Comparison of ENCODE assay signal across 3 fruit fly cellular contexts in the genomic region with DNA sequence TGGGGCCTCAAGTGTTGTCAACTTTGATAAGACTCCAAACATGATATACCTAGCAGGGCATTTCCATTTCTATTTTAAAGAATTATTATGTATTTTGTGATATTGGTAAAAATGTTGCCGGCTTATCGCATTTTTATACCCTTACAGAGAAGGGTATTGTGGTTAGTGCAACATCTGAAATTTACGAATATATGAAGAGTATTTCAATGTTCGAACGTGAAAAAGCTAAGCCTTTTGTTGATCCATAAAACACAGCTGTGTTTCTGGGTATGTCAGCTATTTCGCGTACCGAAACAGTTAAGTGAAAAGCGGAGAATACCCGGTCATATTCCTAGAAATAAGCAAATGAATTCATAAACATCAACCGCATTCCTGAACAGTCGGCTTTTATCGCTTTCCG.
TF ChIP-seq lines count a peak whose summit lies in the region.

No protein-coding gene starts in this region.

- no peak for TF ChIP-seq CTCF in whole organism, embryonic (GFP tag; optimal IDR thresholded peaks at IDR 0.05; lab: Kevin White, UChicago)

TF ChIP-seq in whole organism, adult, 20 proteins besides CTCF, POLR2A, EP300 and RAD21:
- TF ChIP-seq CG7101 (tag; optimal IDR thresholded peaks at IDR 0.05; lab: Kevin White, UChicago) (no peak), kay (GFP tag; lab: Kevin White, UChicago; ENCODE audit: borderline replicate concordance) (peak; percentile 33)

TF ChIP-seq in whole organism, embryonic, 481 proteins besides CTCF, POLR2A, EP300 and RAD21:
- TF ChIP-seq CG8290 (GFP tag; optimal IDR thresholded peaks at IDR 0.05; lab: Kevin White, UChicago) (no peak), CG8290 (tag; optimal IDR thresholded peaks at IDR 0.05; lab: Kevin White, UChicago) (no peak), D19A (tag; optimal IDR thresholded peaks at IDR 0.05; lab: Kevin White, UChicago) (peak; percentile 90)

TF ChIP-seq in whole organism, prepupa, 60 proteins besides CTCF, POLR2A, EP300 and RAD21:
- TF ChIP-seq svp (GFP tag; lab: Kevin White, UChicago) (peak; percentile 50), CG7368 (GFP tag; optimal IDR thresholded peaks at IDR 0.05; lab: Kevin White, UChicago) (no peak), fd85E (GFP tag; optimal IDR thresholded peaks at IDR 0.05; lab: Kevin White, UChicago) (no peak)
